Worm (Caenorhabditis elegans) whole organism, L4 larva: ENCODE data around the gene F53B7.4.

Experiments used
- F49E8.2 ChIP-seq: sonication (generic microtip); optimal IDR thresholded peaks from 2 replicates; lab custom pipeline; 2016; ENCODE audit warnings: missing compliant biosample characterization, mild to moderate bottlenecking, missing genetic modification characterization, borderline replicate concordance
- T20F7.1 ChIP-seq: fragments of 200-800 bp; sonication (Bioruptor generic); optimal IDR thresholded peaks from 2 replicates; lab custom pipeline; 2018; ENCODE audit warnings: mild to moderate bottlenecking, missing genetic modification characterization, missing compliant biosample characterization
- aly-2 ChIP-seq: sonication (generic microtip); optimal IDR thresholded peaks from 2 replicates; lab custom pipeline; 2018; ENCODE audit warnings: missing biosample characterization, missing genetic modification characterization
- cey-2 ChIP-seq: sonication (generic microtip); optimal IDR thresholded peaks from 3 replicates; lab custom pipeline; 2017; ENCODE audit warnings: missing genetic modification characterization, mild to moderate bottlenecking, missing compliant biosample characterization, antibody characterized with exemption, borderline replicate concordance; ENCODE audit not compliant: insufficient read depth
- hmg-1.1 ChIP-seq: fragments of 200-800 bp; sonication (Bioruptor generic); IDR thresholded peaks from 2 replicates; pipeline ENCODE4 v1.3.6; 2022; ENCODE audit warnings: missing genetic modification reagents, missing genetic modification characterization, missing compliant biosample characterization
- lin-15B ChIP-seq: fragments of 150-350 bp; sonication (generic microtip); optimal IDR thresholded peaks from 3 replicates; lab custom pipeline; 2014; ENCODE audit warnings: missing biosample characterization, missing genetic modification characterization
- nhr-6 ChIP-seq: fragments of 150-350 bp; optimal IDR thresholded peaks from 2 replicates; lab custom pipeline; 2014; ENCODE audit warnings: missing biosample characterization, missing genetic modification characterization
- pqm-1 ChIP-seq: sonication (generic microtip); optimal IDR thresholded peaks from 2 replicates; lab custom pipeline; 2017; ENCODE audit warnings: missing biosample characterization, missing genetic modification characterization
- skn-1 ChIP-seq: fragments of 150-350 bp; optimal IDR thresholded peaks from 2 replicates; lab custom pipeline; 2014; ENCODE audit warnings: missing biosample characterization, missing genetic modification characterization
- snpc-4 ChIP-seq: fragments of 150-350 bp; optimal IDR thresholded peaks from 2 replicates; lab custom pipeline; 2014; ENCODE audit warnings: missing biosample characterization, missing genetic modification characterization
- unc-130 ChIP-seq: sonication (generic microtip); optimal IDR thresholded peaks from 2 replicates; lab custom pipeline; 2016; ENCODE audit warnings: missing genetic modification reagents, missing genetic modification characterization, missing compliant biosample characterization
- vab-7 ChIP-seq: fragments of 200-800 bp; sonication (Bioruptor generic); IDR thresholded peaks from 2 replicates; pipeline ENCODE4 v1.3.6; 2022; ENCODE audit warnings: missing genetic modification reagents, missing genetic modification characterization, missing compliant biosample characterization
- ztf-11 ChIP-seq: fragments of 150-350 bp; optimal IDR thresholded peaks from 2 replicates; lab custom pipeline; 2014; ENCODE audit warnings: missing biosample characterization, missing genetic modification characterization

ce11 chrV:11002434-11002833 is at the start of gene F53B7.4:
- TF ChIP-seq hmg-1.1 (GFP tag; lab: Robert Waterston, UW), result no peak
- TF ChIP-seq skn-1 (tag; lab: Kevin White, UChicago), result no peak
- TF ChIP-seq snpc-4 (tag; lab: Kevin White, UChicago), result no peak
- TF ChIP-seq vab-7 (GFP tag; lab: Robert Waterston, UW), result no peak
- no peak for TF ChIP-seq unc-130 (GFP tag; lab: Kevin White, UChicago)
- TF ChIP-seq pqm-1 (tag; lab: Kevin White, UChicago), result no peak
- no peak for TF ChIP-seq F49E8.2 (tag; lab: Kevin White, UChicago)
- TF ChIP-seq aly-2, result no peak
- TF ChIP-seq cey-2 (tag; lab: Kevin White, UChicago), result no peak
- TF ChIP-seq T20F7.1 (GFP tag; lab: Kevin White, UChicago), result no peak
- no peak for TF ChIP-seq lin-15B (tag; lab: Kevin White, UChicago)
- no peak for TF ChIP-seq ztf-11 (tag; lab: Kevin White, UChicago)
- no peak for TF ChIP-seq nhr-6 (tag; lab: Kevin White, UChicago)
